Worm (Caenorhabditis elegans): ENCODE data around the gene elp-1.

DNA sequence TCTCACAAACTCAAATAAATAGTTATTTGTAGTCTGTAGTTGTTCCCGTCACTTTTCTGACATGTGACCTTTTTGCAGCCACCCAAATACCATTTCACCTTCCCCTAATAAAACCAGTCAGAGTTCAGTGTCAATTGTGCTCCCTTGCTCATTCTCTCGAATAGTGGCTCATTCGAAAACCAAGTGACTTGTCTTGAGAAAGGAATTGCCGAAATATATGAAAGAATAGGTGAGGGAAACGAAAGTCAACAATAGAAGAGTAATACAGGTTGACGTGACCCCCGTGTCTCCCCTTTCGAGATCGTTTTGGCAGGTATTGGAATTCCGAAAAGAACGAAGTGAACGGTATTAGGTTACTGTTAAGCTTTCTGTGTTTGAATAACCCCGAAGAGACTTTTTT, 6.8 kb downstream of the elp-1 start:
- TF ChIP-seq flt-1 (GFP tag; IDR thresholded peaks at IDR 0.05) (no peak), klf-2 (GFP tag; conservative IDR thresholded peaks at IDR 0.05) (no peak)
